Worm (Caenorhabditis elegans) whole organism, L4/young adult: ENCODE data around the gene srx-122.

ENCODE experiments used
- dao-5 ChIP-seq: sonication (generic microtip); optimal IDR thresholded peaks from 2 replicates; lab custom pipeline; 2016; ENCODE audit warnings: missing genotype, missing genetic modification characterization, moderate library complexity, missing compliant biosample characterization
- him-1 ChIP-seq: sonication (generic microtip); optimal IDR thresholded peaks from 2 replicates; lab custom pipeline; 2016; ENCODE audit warnings: missing genotype, missing genetic modification reagents, missing genetic modification characterization, missing compliant biosample characterization

DNA sequence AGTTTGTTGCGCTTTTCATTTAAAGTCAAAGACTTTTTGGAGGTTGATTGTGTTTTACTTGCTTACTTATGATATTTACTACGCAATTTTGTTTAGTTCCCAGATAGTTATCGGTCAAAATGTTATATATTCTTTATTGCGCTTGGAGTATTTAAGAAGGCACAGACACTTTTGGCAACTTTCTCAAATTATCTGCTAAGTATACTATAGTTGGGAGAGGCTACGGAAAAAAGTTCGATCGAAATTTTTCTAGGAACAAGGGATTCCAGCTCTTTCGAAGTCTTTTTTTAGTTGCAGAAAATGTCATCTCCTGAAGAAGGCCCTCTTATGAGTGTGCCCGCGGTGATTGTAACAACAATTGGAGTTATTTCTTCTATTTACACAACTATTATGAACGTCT, 37.6 kb downstream of the srx-122 start, which contains the start of gene srbc-5:
- no peak for TF ChIP-seq dao-5 (tag; lab: Kevin White, UChicago)
- TF ChIP-seq him-1 (tag; lab: Kevin White, UChicago), result no peak
